Worm (Caenorhabditis elegans) whole organism, L4 larva: ENCODE data around the gene srw-13.
"Not testable (repeated sequence)": the region's sequence is repeated elsewhere in the genome, so short reads cannot be mapped to it uniquely, and the experiment has no call there.

ENCODE experiments used
- R02D3.7 ChIP-seq: fragments of 150-350 bp; sonication (generic microtip); optimal IDR thresholded peaks from 3 replicates; lab custom pipeline; 2014; ENCODE audit warnings: missing biosample characterization, missing genetic modification characterization
- Y5F2A.4 ChIP-seq: fragments of 200-800 bp; sonication (Bioruptor generic); optimal IDR thresholded peaks from 2 replicates; lab custom pipeline; 2018; ENCODE audit warnings: mild to moderate bottlenecking, missing genetic modification characterization, missing compliant biosample characterization
- ZK337.2 ChIP-seq: fragments of 200-800 bp; sonication (Bioruptor generic); IDR thresholded peaks from 2 replicates; pipeline ENCODE4 v1.3.6; 2022; ENCODE audit warnings: missing genetic modification reagents, missing genetic modification characterization, missing compliant biosample characterization
- aha-1 ChIP-seq: fragments of 150-350 bp; peaks from one replicate; lab custom pipeline; 2014; ENCODE audit warnings: missing biosample characterization, missing genetic modification characterization
- ceh-62 ChIP-seq: sonication (generic microtip); optimal IDR thresholded peaks from 2 replicates; lab custom pipeline; 2017; ENCODE audit warnings: missing biosample characterization, missing genetic modification characterization
- ces-1 ChIP-seq: fragments of 150-350 bp; sonication (generic microtip); optimal IDR thresholded peaks from 4 replicates; lab custom pipeline; 2014; ENCODE audit warnings: missing biosample characterization, missing genetic modification reagents, missing genetic modification characterization
- ctbp-1 ChIP-seq: fragments of 200-800 bp; sonication (Bioruptor generic); IDR thresholded peaks from 2 replicates; pipeline ENCODE4 v1.3.6; 2022; ENCODE audit warnings: missing genetic modification reagents, missing genetic modification characterization, missing compliant biosample characterization
- daf-16 ChIP-seq, 3 experiments: sonication (generic microtip); optimal IDR thresholded peaks; 2 replicates each; lab custom pipeline; 2016 to 2017; ENCODE audit warnings: missing genetic modification characterization in 3 of 3, missing genetic modification reagents in 3 of 3, mild to moderate bottlenecking in 2 of 3, missing compliant biosample characterization in 2 of 3, missing biosample characterization in 1 of 3, moderate library complexity in 1 of 3
- daf-8 ChIP-seq: fragments of 200-800 bp; sonication (Bioruptor generic); IDR thresholded peaks from 2 replicates; pipeline ENCODE4 v1.3.6; 2022; ENCODE audit warnings: missing genetic modification characterization, missing compliant biosample characterization
- dve-1 ChIP-seq: sonication (generic microtip); optimal IDR thresholded peaks from 2 replicates; lab custom pipeline; 2017; ENCODE audit warnings: antibody characterized with exemption, mild to moderate bottlenecking, missing genetic modification characterization, missing compliant biosample characterization; ENCODE audit not compliant: insufficient read depth
- egl-27 ChIP-seq: sonication (generic microtip); optimal IDR thresholded peaks from 3 replicates; lab custom pipeline; 2017; ENCODE audit warnings: missing biosample characterization, missing genetic modification reagents, missing genetic modification characterization
- jun-1 ChIP-seq: fragments of 150-350 bp; optimal IDR thresholded peaks from 2 replicates; lab custom pipeline; 2014; ENCODE audit warnings: missing biosample characterization, missing genetic modification reagents, missing genetic modification characterization
- lim-7 ChIP-seq: fragments of 200-800 bp; sonication (Bioruptor generic); IDR thresholded peaks from 2 replicates; pipeline ENCODE4 v1.3.6; 2022; ENCODE audit warnings: missing genetic modification characterization, missing compliant biosample characterization
- lin-1 ChIP-seq: fragments of 200-800 bp; sonication (Bioruptor generic); IDR thresholded peaks from 2 replicates; pipeline ENCODE4 v1.3.6; 2022; ENCODE audit warnings: missing genetic modification reagents, missing genetic modification characterization, missing compliant biosample characterization
- lin-39 ChIP-seq: fragments of 150-350 bp; optimal IDR thresholded peaks from 2 replicates; lab custom pipeline; 2014; ENCODE audit warnings: missing biosample characterization, missing genetic modification reagents, missing genetic modification characterization
- madf-9 ChIP-seq: fragments of 200-800 bp; sonication (Bioruptor generic); conservative IDR thresholded peaks from 2 replicates; pipeline ENCODE4 v1.3.6; 2022; ENCODE audit warnings: missing genetic modification reagents, missing genetic modification characterization, missing compliant biosample characterization
- mep-1 ChIP-seq: fragments of 150-350 bp; sonication (generic microtip); optimal IDR thresholded peaks from 3 replicates; lab custom pipeline; 2014; ENCODE audit warnings: missing biosample characterization, missing genetic modification characterization
- mes-2 ChIP-seq: sonication (generic microtip); optimal IDR thresholded peaks from 2 replicates; lab custom pipeline; 2016; ENCODE audit warnings: missing genotype, mild to moderate bottlenecking, missing genetic modification characterization, missing compliant biosample characterization; ENCODE audit not compliant: poor library complexity, severe bottlenecking
- mxl-2 ChIP-seq: fragments of 200-800 bp; sonication (Bioruptor generic); conservative IDR thresholded peaks from 2 replicates; pipeline ENCODE4 v1.3.6; 2022; ENCODE audit warnings: missing genetic modification reagents, missing genetic modification characterization, missing compliant biosample characterization
- nhr-10 ChIP-seq: fragments of 150-350 bp; optimal IDR thresholded peaks from 2 replicates; lab custom pipeline; 2014; ENCODE audit warnings: missing biosample characterization, missing genetic modification characterization
- nhr-25 ChIP-seq: sonication (generic microtip); optimal IDR thresholded peaks from 2 replicates; lab custom pipeline; 2017; ENCODE audit warnings: missing genetic modification characterization, mild to moderate bottlenecking, missing compliant biosample characterization, antibody characterized with exemption, moderate library complexity, borderline replicate concordance; ENCODE audit not compliant: insufficient read depth
- nhr-41 ChIP-seq: fragments of 200-800 bp; sonication (Bioruptor generic); IDR thresholded peaks from 2 replicates; pipeline ENCODE4 v1.3.6; 2022; ENCODE audit warnings: missing genetic modification reagents, missing genetic modification characterization, missing compliant biosample characterization
- nhr-6 ChIP-seq: fragments of 150-350 bp; optimal IDR thresholded peaks from 2 replicates; lab custom pipeline; 2014; ENCODE audit warnings: missing biosample characterization, missing genetic modification characterization
- nhr-76 ChIP-seq: fragments of 150-350 bp; optimal IDR thresholded peaks from 2 replicates; lab custom pipeline; 2014; ENCODE audit warnings: missing biosample characterization, missing genetic modification characterization
- nhr-77 ChIP-seq: fragments of 150-350 bp; optimal IDR thresholded peaks from 2 replicates; lab custom pipeline; 2014; ENCODE audit warnings: missing biosample characterization, missing genetic modification characterization
- pha-4 ChIP-seq, 2 experiments: fragments of 150-350 bp in 1 of 2; fragments of 200-800 bp in 1 of 2; sonication (Bioruptor generic) in 1 of 2; IDR thresholded peaks in 1 of 2; optimal IDR thresholded peaks in 1 of 2; 2 replicates each; pipeline versions ENCODE4 v1.3.6 to Lab custom; 2014 to 2022; ENCODE audit warnings: missing genetic modification characterization in 2 of 2, missing genetic modification reagents in 2 of 2, missing biosample characterization in 1 of 2, missing compliant biosample characterization in 1 of 2
- rbr-2 ChIP-seq: sonication (generic microtip); optimal IDR thresholded peaks from 2 replicates; lab custom pipeline; 2016; ENCODE audit warnings: missing genotype, missing genetic modification characterization, missing compliant biosample characterization
- set-16 ChIP-seq: fragments of 200-800 bp; sonication (Bioruptor generic); IDR thresholded peaks from 2 replicates; pipeline ENCODE4 v1.3.6; 2022; ENCODE audit warnings: missing genetic modification reagents, missing genetic modification characterization, missing compliant biosample characterization
- snpc-4 ChIP-seq: fragments of 150-350 bp; optimal IDR thresholded peaks from 2 replicates; lab custom pipeline; 2014; ENCODE audit warnings: missing biosample characterization, missing genetic modification characterization
- unc-130 ChIP-seq: sonication (generic microtip); optimal IDR thresholded peaks from 2 replicates; lab custom pipeline; 2016; ENCODE audit warnings: missing genetic modification reagents, missing genetic modification characterization, missing compliant biosample characterization
- unc-39 ChIP-seq: sonication (generic microtip); optimal IDR thresholded peaks from 2 replicates; lab custom pipeline; 2017; ENCODE audit warnings: missing biosample characterization, missing genetic modification characterization
- vab-7 ChIP-seq: fragments of 200-800 bp; sonication (Bioruptor generic); IDR thresholded peaks from 2 replicates; pipeline ENCODE4 v1.3.6; 2022; ENCODE audit warnings: missing genetic modification reagents, missing genetic modification characterization, missing compliant biosample characterization
- zag-1 ChIP-seq: fragments of 150-350 bp; optimal IDR thresholded peaks from 2 replicates; lab custom pipeline; 2014; ENCODE audit warnings: missing biosample characterization, missing genetic modification characterization
- zfp-2 ChIP-seq: sonication (generic microtip); optimal IDR thresholded peaks from 2 replicates; lab custom pipeline; 2016; ENCODE audit warnings: mild to moderate bottlenecking, missing genetic modification characterization, missing compliant biosample characterization
- zip-11 ChIP-seq: fragments of 200-800 bp; sonication (Bioruptor generic); IDR thresholded peaks from 2 replicates; pipeline ENCODE4 v1.3.6; 2022; ENCODE audit warnings: missing genetic modification characterization, missing compliant biosample characterization
- zip-2 ChIP-seq: fragments of 150-350 bp; optimal IDR thresholded peaks from 2 replicates; lab custom pipeline; 2014; ENCODE audit warnings: missing biosample characterization, missing genetic modification characterization
- ztf-11 ChIP-seq: fragments of 150-350 bp; optimal IDR thresholded peaks from 2 replicates; lab custom pipeline; 2014; ENCODE audit warnings: missing biosample characterization, missing genetic modification characterization

srw-13 gene

ce11 chrV:15252082-15252481, 19.8 kb downstream of the srw-13 start, which contains the start of gene srbc-76:
TSS of gene srbc-76 (plus strand) at chrV:15252382.
- TF ChIP-seq rbr-2 (no peak), zip-11 (GFP tag; lab: Robert Waterston, UW) (no peak), lim-7 (no peak), egl-27 (no peak), zag-1 (no peak), nhr-76 (tag; lab: Kevin White, UChicago) (no peak)
- TF ChIP-seq, all 104 proteins: peak for 0

- TF ChIP-seq snpc-4 (tag; lab: Kevin White, UChicago) = no peak
- TF ChIP-seq aha-1 (tag; lab: Kevin White, UChicago) = peak; percentile 54
Observed at ce11 chrV:15253529-15253928, 21.2 kb downstream of the srw-13 start, which contains the start of gene srbc-75. TSS of gene srbc-75 (plus strand) at chrV:15253829.

DNA sequence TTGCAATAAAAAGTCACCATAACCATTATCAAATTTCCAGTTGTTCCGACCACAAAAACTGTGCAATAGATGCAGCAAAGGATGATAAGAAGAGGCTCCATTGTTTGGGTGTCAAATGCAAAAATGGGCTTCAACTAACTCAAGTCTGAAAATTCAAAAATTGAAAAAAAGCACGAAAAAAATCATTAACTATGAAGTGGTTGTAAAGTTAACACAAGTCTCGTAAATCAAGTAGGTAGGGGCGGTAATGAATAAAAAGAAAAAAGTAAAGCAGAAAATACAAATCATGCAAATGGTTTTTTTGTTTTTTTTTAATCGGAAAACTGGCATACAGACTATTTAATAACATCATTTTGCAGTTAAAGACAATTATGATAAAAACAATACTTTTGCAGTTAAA, 24.4 kb downstream of the srw-13 start, which contains the start of gene srsx-39:
Gene srsx-39, minus strand, starts transcription at position 101 of the 400 bp plus-strand sequence.
- not testable (repeated sequence) for TF ChIP-seq unc-130 (GFP tag; lab: Kevin White, UChicago); mxl-2; ZK337.2 (GFP tag; lab: Robert Waterston, UW)

DNA sequence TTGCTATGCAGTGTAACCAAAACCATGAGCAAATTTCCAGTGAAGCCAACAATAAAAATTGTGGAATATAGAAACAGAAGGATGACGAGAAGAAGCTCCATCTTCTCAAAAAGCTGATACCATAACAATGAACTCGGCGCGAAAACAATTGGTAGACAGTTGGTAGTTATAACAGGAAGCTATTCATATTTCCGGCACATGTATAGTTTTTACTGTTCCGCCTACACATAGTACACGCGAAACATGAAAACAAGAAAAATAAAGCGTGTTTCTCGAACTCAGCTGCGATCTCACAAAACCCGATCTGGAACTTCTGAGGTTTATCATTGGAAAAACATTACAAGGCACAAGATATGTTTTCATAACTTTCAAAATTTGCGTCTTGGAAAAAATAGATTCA, 26.7 kb downstream of the srw-13 start, which contains the start of gene srsx-37:
Gene srsx-37, minus strand, starts transcription at position 101 of the 400 bp plus-strand sequence.
- TF ChIP-seq ceh-62 (tag; lab: Kevin White, UChicago) = no peak
- no peak for TF ChIP-seq daf-8
- no peak for TF ChIP-seq ces-1
- TF ChIP-seq zfp-2 (tag; lab: Kevin White, UChicago) = no peak
- no peak for TF ChIP-seq jun-1 (tag; lab: Kevin White, UChicago)
- TF ChIP-seq pha-4 (GFP tag; IDR thresholded peaks at IDR 0.05; lab: Robert Waterston, UW) = no peak
- no peak for TF ChIP-seq pha-4 (tag; optimal IDR thresholded peaks at IDR 0.05; lab: Kevin White, UChicago)

ce11 chrV:15259904-15260303, 27.6 kb downstream of the srw-13 start, which contains the start of gene M01B2.8:
TSS of gene M01B2.8 (plus strand) at chrV:15260204.
- TF ChIP-seq lin-1 = no peak
- no peak for TF ChIP-seq lin-39 (tag; lab: Kevin White, UChicago)
- TF ChIP-seq unc-39 (tag; lab: Kevin White, UChicago) = no peak
- TF ChIP-seq, all 104 proteins: peak for 0

ce11 chrV:15262336-15262735, 30.0 kb downstream of the srw-13 start, which contains the start of gene M01B2.10:
TSS of gene M01B2.10 (minus strand) at chrV:15262436.
- TF ChIP-seq mes-2 (tag; lab: Kevin White, UChicago); set-16 (GFP tag; lab: Robert Waterston, UW); nhr-10: not testable (repeated sequence)

ce11 chrV:15264131-15264530, 31.8 kb downstream of the srw-13 start, which contains the start of gene M01B2.12:
TSS of gene M01B2.12 (minus strand) at chrV:15264231.
- no peak for TF ChIP-seq daf-16 (GFP tag; optimal IDR thresholded peaks at IDR 0.05; lab: Kevin White, UChicago)
- TF ChIP-seq daf-16 (tag; optimal IDR thresholded peaks at IDR 0.05; lab: Kevin White, UChicago) = no peak
- no peak for TF ChIP-seq mep-1

ce11 chrV:15265814-15266213, 33.5 kb downstream of the srw-13 start, which contains the start of gene M01B2.13:
TSS of gene M01B2.13 (minus strand) at chrV:15265914.
- TF ChIP-seq nhr-6 (no peak), nhr-77 (tag; lab: Kevin White, UChicago) (no peak), dve-1 (tag; lab: Kevin White, UChicago) (no peak), nhr-25 (tag; lab: Kevin White, UChicago) (no peak), R02D3.7 (tag; lab: Kevin White, UChicago) (no peak), nhr-41 (GFP tag; lab: Robert Waterston, UW) (no peak), vab-7 (GFP tag; lab: Robert Waterston, UW) (no peak), zip-2 (no peak), ztf-11 (no peak), madf-9 (GFP tag; lab: Robert Waterston, UW) (no peak), Y5F2A.4 (GFP tag; lab: Kevin White, UChicago) (no peak), mep-1 (no peak), ctbp-1 (GFP tag; lab: Robert Waterston, UW) (no peak), unc-39 (tag; lab: Kevin White, UChicago) (no peak), jun-1 (tag; lab: Kevin White, UChicago) (no peak)
- TF ChIP-seq, all 104 proteins: peak for 0
